Worm (Caenorhabditis elegans) whole organism, late embryonic: ENCODE data around the gene T22D1.5.

Experiments
- ceh-22 ChIP-seq: sonication (generic microtip); optimal IDR thresholded peaks from 2 replicates; lab custom pipeline; 2017; ENCODE audit warnings: missing biosample characterization, missing genetic modification characterization
- fax-1 ChIP-seq: sonication (generic microtip); optimal IDR thresholded peaks from 2 replicates; lab custom pipeline; 2016; ENCODE audit warnings: missing genotype, missing genetic modification characterization, missing compliant biosample characterization
- fkh-10 ChIP-seq: fragments of 150-350 bp; optimal IDR thresholded peaks from 2 replicates; lab custom pipeline; 2014; ENCODE audit warnings: missing biosample characterization, missing genetic modification reagents, missing genetic modification characterization
- gmeb-2 ChIP-seq: sonication (generic microtip); optimal IDR thresholded peaks from 2 replicates; lab custom pipeline; 2016; ENCODE audit warnings: missing genetic modification characterization, inconsistent platforms, missing compliant biosample characterization
- hlh-30 ChIP-seq: sonication (generic microtip); optimal IDR thresholded peaks from 2 replicates; lab custom pipeline; 2017; ENCODE audit warnings: antibody characterized with exemption, missing genetic modification characterization, missing compliant biosample characterization; ENCODE audit not compliant: insufficient read depth
- lim-6 ChIP-seq: sonication (generic microtip); optimal IDR thresholded peaks from 2 replicates; lab custom pipeline; 2016; ENCODE audit warnings: missing genetic modification characterization, missing compliant biosample characterization
- nhr-11 ChIP-seq: fragments of 150-350 bp; optimal IDR thresholded peaks from 2 replicates; lab custom pipeline; 2014; ENCODE audit warnings: missing biosample characterization, missing genetic modification characterization
- pag-3 ChIP-seq: sonication (generic microtip); optimal IDR thresholded peaks from 2 replicates; lab custom pipeline; 2016; ENCODE audit warnings: missing compliant biosample characterization, missing genetic modification characterization, borderline replicate concordance
- pha-4 ChIP-seq: fragments of 150-350 bp; optimal IDR thresholded peaks from 2 replicates; lab custom pipeline; 2018; ENCODE audit warnings: missing biosample characterization, missing genetic modification reagents, missing genetic modification characterization
- pqm-1 ChIP-seq: sonication (generic microtip); optimal IDR thresholded peaks from 2 replicates; lab custom pipeline; 2016; ENCODE audit warnings: missing genetic modification characterization, missing compliant biosample characterization
- tbx-2 ChIP-seq: sonication (generic microtip); optimal IDR thresholded peaks from 2 replicates; lab custom pipeline; 2016; ENCODE audit warnings: missing genetic modification characterization, missing compliant biosample characterization
- zip-5 ChIP-seq: sonication (generic microtip); optimal IDR thresholded peaks from 2 replicates; lab custom pipeline; 2016; ENCODE audit warnings: missing genetic modification characterization, missing compliant biosample characterization

DNA sequence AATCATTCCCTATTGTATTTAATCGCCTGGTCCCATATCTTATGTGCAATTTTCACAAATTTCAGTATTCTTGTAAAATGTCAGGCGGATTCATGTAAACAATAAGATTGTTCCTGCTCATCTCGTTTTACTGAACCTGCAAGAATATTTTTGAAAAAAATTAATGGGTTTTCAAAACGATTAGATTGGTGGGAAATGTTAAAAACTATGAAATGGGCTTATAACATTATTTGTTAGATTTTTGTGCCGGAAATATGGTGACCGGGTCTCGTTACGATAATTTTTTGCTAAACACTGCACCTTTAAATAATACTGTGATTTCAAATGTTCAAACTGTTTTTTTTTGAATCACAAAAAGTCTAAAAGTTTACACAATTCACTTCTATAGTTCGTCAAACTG lies 1.7 kb downstream of the T22D1.5 start:
- no peak for TF ChIP-seq fkh-10 (GFP tag; lab: Kevin White, UChicago)
- TF ChIP-seq pha-4 (tag; lab: Kevin White, UChicago), result no peak
- no peak for TF ChIP-seq pqm-1 (tag; lab: Kevin White, UChicago)
- no peak for TF ChIP-seq ceh-22 (tag; lab: Kevin White, UChicago)
- TF ChIP-seq lim-6, result no peak
- no peak for TF ChIP-seq zip-5 (tag; lab: Kevin White, UChicago)
- TF ChIP-seq nhr-11 (tag; lab: Kevin White, UChicago), result no peak
- no peak for TF ChIP-seq fax-1 (tag; lab: Kevin White, UChicago)
- TF ChIP-seq pag-3 (tag; lab: Kevin White, UChicago), result no peak
- no peak for TF ChIP-seq tbx-2 (tag; lab: Kevin White, UChicago)
- TF ChIP-seq gmeb-2 (tag; lab: Kevin White, UChicago), result no peak
- TF ChIP-seq hlh-30 (tag; lab: Kevin White, UChicago), result no peak
